Fruit fly (Drosophila melanogaster) whole organism, wandering third instar larva: ENCODE data around the gene Egfrap.

ENCODE experiments used
- CG9705 ChIP-seq: fragments of 200-800 bp; sonication (Bioruptor generic); optimal IDR thresholded peaks from 2 replicates; lab custom pipeline; 2018; ENCODE audit warnings: missing biosample characterization, mild to moderate bottlenecking, missing genetic modification characterization
- Dfd ChIP-seq: fragments of >200 bp; optimal IDR thresholded peaks from 2 replicates; lab custom pipeline; 2017; ENCODE audit warnings: missing biosample characterization, missing genetic modification characterization
- Hr78 ChIP-seq: fragments of >200 bp; optimal IDR thresholded peaks from 2 replicates; lab custom pipeline; 2017; ENCODE audit warnings: missing biosample characterization, missing genetic modification characterization
- Jra ChIP-seq: sonication (Bioruptor generic); optimal IDR thresholded peaks from 2 replicates; lab custom pipeline; 2016; ENCODE audit warnings: missing biosample characterization, missing genetic modification characterization
- Myc ChIP-seq: fragments of >200 bp; optimal IDR thresholded peaks from 2 replicates; lab custom pipeline; 2017
- Rel ChIP-seq, 2 experiments: fragments of 200-800 bp; sonication (Bioruptor generic) in 1 of 2; optimal IDR thresholded peaks; 2 replicates in 1 of 2; 3 replicates in 1 of 2; lab custom pipeline; 2016 to 2019; ENCODE audit warnings: mild to moderate bottlenecking in 2 of 2, missing biosample characterization in 2 of 2, missing genetic modification characterization in 2 of 2, moderate library complexity in 1 of 2
- br ChIP-seq: fragments of 200-800 bp; sonication (Bioruptor generic); optimal IDR thresholded peaks from 2 replicates; lab custom pipeline; 2016; ENCODE audit warnings: missing biosample characterization, missing genetic modification characterization
- h ChIP-seq: fragments of 200-800 bp; sonication (Bioruptor generic); optimal IDR thresholded peaks from 3 replicates; lab custom pipeline; 2016; ENCODE audit warnings: missing biosample characterization, mild to moderate bottlenecking, missing genetic modification characterization
- psq ChIP-seq: fragments of 200-800 bp; sonication (Bioruptor generic); optimal IDR thresholded peaks from 3 replicates; lab custom pipeline; 2017; ENCODE audit warnings: missing biosample characterization, mild to moderate bottlenecking, missing genetic modification characterization, moderate library complexity
- sv ChIP-seq: fragments of 200-800 bp; sonication (Bioruptor generic); optimal IDR thresholded peaks from 3 replicates; lab custom pipeline; 2016; ENCODE audit warnings: missing biosample characterization, missing genetic modification characterization
- tai ChIP-seq: sonication (Bioruptor generic); optimal IDR thresholded peaks from 2 replicates; lab custom pipeline; 2016; ENCODE audit warnings: missing biosample characterization, missing genetic modification characterization
- usp ChIP-seq: fragments of >200 bp; optimal IDR thresholded peaks from 2 replicates; lab custom pipeline; 2017; ENCODE audit warnings: missing biosample characterization, missing genetic modification characterization

DNA sequence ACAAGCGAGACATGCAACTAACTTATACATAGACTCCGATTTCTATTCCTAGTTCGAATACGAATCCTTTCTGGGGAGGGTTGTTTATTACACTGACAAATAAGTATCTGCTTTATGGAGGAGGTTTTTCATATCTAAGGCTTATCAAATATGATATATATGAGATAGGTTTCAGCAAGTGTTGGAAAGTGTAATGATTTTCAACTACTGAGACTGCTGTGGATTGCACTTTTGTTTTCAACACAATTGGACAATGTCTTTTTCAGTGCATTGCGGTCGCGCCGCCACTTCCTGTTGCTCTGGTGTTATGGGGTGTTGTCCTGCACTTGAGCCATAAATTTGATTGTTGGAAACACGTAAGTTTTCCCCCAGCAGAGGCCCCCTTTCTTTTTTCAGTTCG, 37.2 kb upstream of the Egfrap start:
- TF ChIP-seq h: no peak
- TF ChIP-seq Hr78 (GFP tag; lab: Kevin White, UChicago): no peak
- no peak for TF ChIP-seq sv (GFP tag; lab: Kevin White, UChicago)
- no peak for TF ChIP-seq Dfd (GFP tag; lab: Kevin White, UChicago)
- TF ChIP-seq Jra: no peak
- no peak for TF ChIP-seq Rel (GFP tag; optimal IDR thresholded peaks at IDR 0.05; lab: Kevin White, UChicago)
- TF ChIP-seq Rel (tag; optimal IDR thresholded peaks at IDR 0.05; lab: Kevin White, UChicago): no peak
- TF ChIP-seq tai: no peak
- TF ChIP-seq Myc (lab: Kevin White, UChicago): no peak
- TF ChIP-seq psq (GFP tag; lab: Kevin White, UChicago): no peak
- no peak for TF ChIP-seq br (GFP tag; lab: Kevin White, UChicago)
- TF ChIP-seq usp: no peak
- no peak for TF ChIP-seq CG9705 (GFP tag; lab: Kevin White, UChicago)
